Fruit fly (Drosophila melanogaster): ENCODE measurements around the gene Prp3.

The Prp3 gene

dm6 chr3L:19899308-19899927, 10.7 kb upstream of the Prp3 start:
- TF ChIP-seq EcR (GFP tag; optimal IDR thresholded peaks at IDR 0.05) (peak; percentile 74), CG13204 (GFP tag; optimal IDR thresholded peaks at IDR 0.05) (peak; percentile 25), CG32121 (GFP tag; IDR thresholded peaks at IDR 0.05) (no peak), CG9948 (tag; optimal IDR thresholded peaks at IDR 0.05) (no peak)

- TF ChIP-seq CG4496 (GFP tag; IDR thresholded peaks at IDR 0.05), result 0 out of 3 replicates have a peak, but pooled peaks have one; percentile 23
- TF ChIP-seq Pif1A (GFP tag; optimal IDR thresholded peaks at IDR 0.05), result no peak
Observed at dm6 chr3L:19900184-19901089, 9.7 kb upstream of the Prp3 start.

dm6 chr3L:19901486-19902255, 8.4 kb upstream of the Prp3 start:
- peak; percentile 39 for TF ChIP-seq EcR (GFP tag; optimal IDR thresholded peaks at IDR 0.05)
- TF ChIP-seq CG12605 (GFP tag; IDR thresholded peaks at IDR 0.05), result no peak

dm6 chr3L:19902560-19903399, 7.3 kb upstream of the Prp3 start:
- TF ChIP-seq Ets98B (GFP tag; IDR thresholded peaks at IDR 0.05), result peak; percentile 95
- peak; percentile 95 for TF ChIP-seq Snoo (tag; optimal IDR thresholded peaks at IDR 0.05)
- peak; percentile 97 for TF ChIP-seq Pif1B (GFP tag; optimal IDR thresholded peaks at IDR 0.05)
- peak; percentile 93 for TF ChIP-seq CG8301 (tag; optimal IDR thresholded peaks at IDR 0.05)
- peak; percentile 95 for TF ChIP-seq rn (GFP tag; IDR thresholded peaks at IDR 0.05)
- TF ChIP-seq CG14655 (GFP tag; optimal IDR thresholded peaks at IDR 0.05), result peak; percentile 95
- peak; percentile 98 for TF ChIP-seq fd96Ca (GFP tag; IDR thresholded peaks at IDR 0.05)
- peak; percentile 98 for TF ChIP-seq CG4496 (GFP tag; IDR thresholded peaks at IDR 0.05)
- peak; percentile 97 for TF ChIP-seq gl (tag; optimal IDR thresholded peaks at IDR 0.05)
- peak; percentile 31 for TF ChIP-seq EcR (GFP tag; optimal IDR thresholded peaks at IDR 0.05)
- peak; percentile 92 for TF ChIP-seq CG8159 (tag; optimal IDR thresholded peaks at IDR 0.05)
- TF ChIP-seq CG10348 (GFP tag; IDR thresholded peaks at IDR 0.05), result peak; percentile 90
- TF ChIP-seq CG17806 (tag; optimal IDR thresholded peaks at IDR 0.05), result peak; percentile 99
- TF ChIP-seq CG9948 (tag; optimal IDR thresholded peaks at IDR 0.05), result peak; percentile 97
- peak; percentile 98 for TF ChIP-seq Pif1A (GFP tag; optimal IDR thresholded peaks at IDR 0.05)
- TF ChIP-seq CG32121 (GFP tag; IDR thresholded peaks at IDR 0.05), result peak; percentile 97
- TF ChIP-seq D1 (tag; optimal IDR thresholded peaks at IDR 0.05), result peak; percentile 80
- TF ChIP-seq CG34367 (tag; optimal IDR thresholded peaks at IDR 0.05), result peak; percentile 98
- TF ChIP-seq CG15710 (tag; optimal IDR thresholded peaks at IDR 0.05), result peak; percentile 98
- peak; percentile 95 for TF ChIP-seq CG13204 (GFP tag; optimal IDR thresholded peaks at IDR 0.05)
- TF ChIP-seq CG12605 (GFP tag; IDR thresholded peaks at IDR 0.05), result peak; percentile 92

dm6 chr3L:19903400-19903846, 6.7 kb upstream of the Prp3 start:
- TF ChIP-seq rn (GFP tag; IDR thresholded peaks at IDR 0.05) (no peak), EcR (GFP tag; optimal IDR thresholded peaks at IDR 0.05) (peak; percentile 1), fd96Ca (GFP tag; IDR thresholded peaks at IDR 0.05) (no peak), CG14655 (GFP tag; optimal IDR thresholded peaks at IDR 0.05) (no peak)

dm6 chr3L:19904411-19905135, 5.5 kb upstream of the Prp3 start:
- TF ChIP-seq D1 (tag; optimal IDR thresholded peaks at IDR 0.05) (no peak), CG13204 (GFP tag; optimal IDR thresholded peaks at IDR 0.05) (peak; percentile 25), EcR (GFP tag; optimal IDR thresholded peaks at IDR 0.05) (peak; percentile 36), Ets98B (GFP tag; IDR thresholded peaks at IDR 0.05) (no peak), CG8301 (tag; optimal IDR thresholded peaks at IDR 0.05) (no peak)
